Worm (Caenorhabditis elegans): ENCODE data around the gene W09D6.4.

DNA sequence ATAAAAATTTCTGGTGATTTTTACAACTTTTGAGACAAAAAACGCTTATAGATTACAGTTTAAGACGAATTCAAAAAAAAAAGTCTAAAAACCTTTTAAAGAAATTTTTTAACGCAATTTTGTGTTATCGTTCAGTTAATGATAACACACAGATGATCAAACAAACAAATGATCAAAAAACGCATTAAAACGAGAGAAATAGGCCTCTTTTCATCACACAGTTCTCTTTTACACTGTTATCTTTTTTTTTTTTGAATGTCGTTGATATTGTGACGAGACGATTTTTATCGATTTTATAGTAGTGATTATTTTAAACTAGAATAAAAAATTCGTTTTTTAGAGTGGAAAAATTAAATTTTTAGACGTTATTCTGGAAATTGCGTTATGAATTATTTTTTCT, 19.8 kb upstream of the W09D6.4 start:
- no peak for TF ChIP-seq him-1 (tag; optimal IDR thresholded peaks at IDR 0.05)
- TF ChIP-seq W03F9.2 (tag; optimal IDR thresholded peaks at IDR 0.05) = peak; percentile 36
